Worm (Caenorhabditis elegans): Measurements from ENCODE around the gene lys-8.

The lys-8 gene

ce11 chrII:5572082-5572746, 13.8 kb upstream of the lys-8 start:
- TF ChIP-seq ztf-29 (GFP tag; IDR thresholded peaks at IDR 0.05) (no peak), flt-1 (GFP tag; IDR thresholded peaks at IDR 0.05) (no peak), T22C8.4 (GFP tag; IDR thresholded peaks at IDR 0.05) (no peak), ref-1 (GFP tag; conservative IDR thresholded peaks at IDR 0.05) (no peak), med-1 (GFP tag; optimal IDR thresholded peaks at IDR 0.05; ENCODE audit: insufficient read depth) (no peak), tab-1 (GFP tag; IDR thresholded peaks at IDR 0.05) (no peak), ztf-23 (GFP tag; IDR thresholded peaks at IDR 0.05) (no peak), cog-1 (tag; optimal IDR thresholded peaks at IDR 0.05) (no peak), klf-2 (GFP tag; conservative IDR thresholded peaks at IDR 0.05) (no peak)

ce11 chrII:5574925-5575324, 11.1 kb upstream of the lys-8 start:
- TF ChIP-seq med-1 (GFP tag; optimal IDR thresholded peaks at IDR 0.05; ENCODE audit: insufficient read depth) (no peak), ztf-29 (GFP tag; IDR thresholded peaks at IDR 0.05) (no peak), klf-2 (GFP tag; conservative IDR thresholded peaks at IDR 0.05) (no peak), T22C8.4 (GFP tag; IDR thresholded peaks at IDR 0.05) (no peak), ztf-23 (GFP tag; IDR thresholded peaks at IDR 0.05) (no peak), flt-1 (GFP tag; IDR thresholded peaks at IDR 0.05) (no peak), ref-1 (GFP tag; conservative IDR thresholded peaks at IDR 0.05) (no peak), tab-1 (GFP tag; IDR thresholded peaks at IDR 0.05) (no peak), cog-1 (tag; optimal IDR thresholded peaks at IDR 0.05) (no peak)

- TF ChIP-seq ztf-23 (GFP tag; IDR thresholded peaks at IDR 0.05): peak; percentile 73
- no peak for TF ChIP-seq med-1 (GFP tag; optimal IDR thresholded peaks at IDR 0.05; ENCODE audit: insufficient read depth)
- peak; percentile 87 for TF ChIP-seq flt-1 (GFP tag; IDR thresholded peaks at IDR 0.05)
- TF ChIP-seq cog-1 (tag; optimal IDR thresholded peaks at IDR 0.05): no peak
- TF ChIP-seq klf-2 (GFP tag; conservative IDR thresholded peaks at IDR 0.05): 0 out of 2 replicates have a peak, but pooled peaks have one; percentile 22
- peak; percentile 49; the same call in 1 of the 2 replicates for TF ChIP-seq T22C8.4 (GFP tag; IDR thresholded peaks at IDR 0.05)
- no peak for TF ChIP-seq ref-1 (GFP tag; conservative IDR thresholded peaks at IDR 0.05)
- TF ChIP-seq tab-1 (GFP tag; IDR thresholded peaks at IDR 0.05): peak; percentile 78
- no peak for TF ChIP-seq ztf-29 (GFP tag; IDR thresholded peaks at IDR 0.05)
Measured at ce11 chrII:5577060-5577459, 8.9 kb upstream of the lys-8 start.

DNA sequence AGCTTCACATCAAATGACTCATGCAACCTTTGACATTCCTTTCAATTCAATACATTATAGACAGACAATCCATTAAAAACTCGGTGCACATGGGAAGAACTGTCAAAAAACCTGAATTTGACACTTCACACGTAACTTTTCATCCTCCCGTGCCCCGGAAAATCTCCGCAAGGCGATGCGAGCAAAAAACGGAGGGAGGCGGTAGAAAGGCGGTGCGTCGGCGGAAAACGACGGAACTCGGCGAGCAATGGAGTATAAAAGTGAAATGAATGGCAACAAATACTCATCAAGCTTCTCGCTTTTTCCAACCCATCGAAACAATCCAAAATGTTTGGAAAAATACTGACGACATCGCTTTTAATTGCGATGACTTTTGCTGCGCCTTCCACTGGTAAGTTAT, 7.9 kb upstream of the lys-8 start, which contains the start of gene T25E4.1:
TSS of gene T25E4.1 (plus strand) at position 301 of the 400 bp plus-strand sequence.
- TF ChIP-seq med-1 (GFP tag; optimal IDR thresholded peaks at IDR 0.05; ENCODE audit: insufficient read depth): no peak
- TF ChIP-seq klf-2 (GFP tag; conservative IDR thresholded peaks at IDR 0.05): no peak
- no peak for TF ChIP-seq ztf-23 (GFP tag; IDR thresholded peaks at IDR 0.05)
- no peak for TF ChIP-seq flt-1 (GFP tag; IDR thresholded peaks at IDR 0.05)
- TF ChIP-seq tab-1 (GFP tag; IDR thresholded peaks at IDR 0.05): no peak
- TF ChIP-seq T22C8.4 (GFP tag; IDR thresholded peaks at IDR 0.05): no peak

DNA sequence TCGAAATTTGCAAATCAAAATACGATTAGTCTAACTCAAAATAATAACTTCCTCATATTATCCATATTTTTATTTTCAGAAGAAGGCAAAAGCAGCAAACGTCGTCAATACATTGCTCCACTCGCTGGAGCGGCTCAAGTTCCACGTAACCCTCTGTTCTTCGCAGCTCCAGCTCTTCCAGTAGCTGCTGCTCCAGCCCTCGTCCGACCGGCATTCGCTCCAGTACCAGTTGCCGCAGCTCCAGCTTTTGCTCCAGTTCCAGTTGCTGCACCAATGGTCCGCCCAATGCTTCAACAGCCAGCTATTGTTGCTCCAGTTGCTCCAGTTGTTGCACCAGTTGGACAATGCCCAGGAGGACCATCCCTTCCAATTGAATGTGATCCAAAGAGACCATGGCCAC, 7.3 kb upstream of the lys-8 start:
- no peak for TF ChIP-seq ref-1 (GFP tag; conservative IDR thresholded peaks at IDR 0.05)
- no peak for TF ChIP-seq T22C8.4 (GFP tag; IDR thresholded peaks at IDR 0.05)
- TF ChIP-seq tab-1 (GFP tag; IDR thresholded peaks at IDR 0.05): no peak
- no peak for TF ChIP-seq flt-1 (GFP tag; IDR thresholded peaks at IDR 0.05)
- TF ChIP-seq cog-1 (tag; optimal IDR thresholded peaks at IDR 0.05): no peak
- TF ChIP-seq med-1 (GFP tag; optimal IDR thresholded peaks at IDR 0.05; ENCODE audit: insufficient read depth): no peak
- TF ChIP-seq ztf-23 (GFP tag; IDR thresholded peaks at IDR 0.05): no peak
- TF ChIP-seq ztf-29 (GFP tag; IDR thresholded peaks at IDR 0.05): no peak
- TF ChIP-seq klf-2 (GFP tag; conservative IDR thresholded peaks at IDR 0.05): no peak

DNA sequence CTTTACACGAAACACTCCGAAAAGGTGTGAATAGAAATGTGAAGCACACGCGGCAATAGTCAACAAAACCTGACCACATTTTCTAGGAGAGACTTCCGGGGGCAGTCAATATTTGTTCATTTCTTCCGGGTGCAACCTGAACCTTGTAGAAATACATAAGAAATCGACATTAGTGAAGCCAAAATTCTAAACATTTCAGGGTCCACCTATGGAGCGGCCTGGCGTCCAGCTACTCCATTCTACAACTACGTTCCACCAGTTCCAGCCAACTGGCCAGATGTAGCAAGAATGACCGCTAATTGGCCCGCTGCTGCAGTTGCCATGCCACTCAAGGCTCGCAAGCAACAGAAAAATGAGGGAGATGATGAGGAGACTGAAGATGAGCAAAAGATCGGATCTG, 6.7 kb upstream of the lys-8 start:
- TF ChIP-seq cog-1 (tag; optimal IDR thresholded peaks at IDR 0.05) (no peak), ref-1 (GFP tag; conservative IDR thresholded peaks at IDR 0.05) (no peak), flt-1 (GFP tag; IDR thresholded peaks at IDR 0.05) (no peak), T22C8.4 (GFP tag; IDR thresholded peaks at IDR 0.05) (no peak), klf-2 (GFP tag; conservative IDR thresholded peaks at IDR 0.05) (no peak), tab-1 (GFP tag; IDR thresholded peaks at IDR 0.05) (no peak), ztf-23 (GFP tag; IDR thresholded peaks at IDR 0.05) (no peak), med-1 (GFP tag; optimal IDR thresholded peaks at IDR 0.05; ENCODE audit: insufficient read depth) (no peak), ztf-29 (GFP tag; IDR thresholded peaks at IDR 0.05) (no peak)

DNA sequence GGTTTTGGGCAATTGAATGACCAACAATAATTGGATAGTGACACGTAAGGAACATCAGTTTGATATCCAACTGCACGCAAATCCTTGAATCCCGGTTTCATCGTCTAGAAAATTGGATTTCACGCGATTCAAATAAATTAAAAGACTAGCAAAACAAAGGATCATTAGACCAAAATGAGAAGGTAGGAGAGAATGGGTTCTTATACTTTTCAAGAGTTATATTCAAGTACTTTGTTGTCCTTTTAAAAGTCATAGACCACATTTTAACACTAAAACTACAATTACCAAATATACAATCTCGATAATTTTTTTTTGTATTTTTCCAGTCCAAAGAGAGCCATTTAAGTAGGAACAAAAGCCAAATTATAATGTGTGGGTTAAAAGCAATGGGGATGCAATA, 3.7 kb upstream of the lys-8 start, which contains the start of gene T25E4.2:
TSS of gene T25E4.2 (minus strand) at position 101 of the 400 bp plus-strand sequence.
- TF ChIP-seq cog-1 (tag; optimal IDR thresholded peaks at IDR 0.05) (no peak), ztf-29 (GFP tag; IDR thresholded peaks at IDR 0.05) (no peak), ref-1 (GFP tag; conservative IDR thresholded peaks at IDR 0.05) (no peak), tab-1 (GFP tag; IDR thresholded peaks at IDR 0.05) (no peak), ztf-23 (GFP tag; IDR thresholded peaks at IDR 0.05) (no peak), flt-1 (GFP tag; IDR thresholded peaks at IDR 0.05) (no peak), med-1 (GFP tag; optimal IDR thresholded peaks at IDR 0.05; ENCODE audit: insufficient read depth) (no peak), T22C8.4 (GFP tag; IDR thresholded peaks at IDR 0.05) (no peak), klf-2 (GFP tag; conservative IDR thresholded peaks at IDR 0.05) (no peak)

- no peak for TF ChIP-seq ref-1 (GFP tag; conservative IDR thresholded peaks at IDR 0.05)
- no peak for TF ChIP-seq cog-1 (tag; optimal IDR thresholded peaks at IDR 0.05)
- TF ChIP-seq flt-1 (GFP tag; IDR thresholded peaks at IDR 0.05): no peak
- no peak for TF ChIP-seq ztf-29 (GFP tag; IDR thresholded peaks at IDR 0.05)
- no peak for TF ChIP-seq klf-2 (GFP tag; conservative IDR thresholded peaks at IDR 0.05)
Measured at ce11 chrII:5587794-5588193, 1.8 kb downstream of the lys-8 start.

- no peak for TF ChIP-seq ztf-29 (GFP tag; IDR thresholded peaks at IDR 0.05)
Measured at ce11 chrII:5589690-5590089, 3.7 kb downstream of the lys-8 start, which contains the start of gene C17G10.13. Gene C17G10.13 (minus strand): TSS chrII:5589790.

DNA sequence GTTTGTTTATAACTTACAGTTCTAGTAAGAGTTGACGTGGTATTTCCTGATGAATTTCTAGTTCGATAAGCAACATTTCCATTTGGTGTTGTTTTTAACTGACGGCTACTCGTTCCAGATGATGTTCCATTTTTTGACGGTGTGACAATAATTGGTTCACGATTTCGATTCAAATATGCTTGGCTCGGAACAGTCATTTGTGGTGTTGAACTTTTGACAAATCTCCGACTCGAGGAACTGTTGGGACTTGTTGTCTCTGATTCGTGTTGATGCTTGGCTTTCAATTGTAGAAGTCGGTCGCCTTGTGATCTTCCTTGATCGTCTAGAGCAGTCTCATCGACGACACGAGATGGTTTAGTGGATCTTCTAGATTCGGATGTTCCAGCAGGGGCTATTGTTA, 5.6 kb downstream of the lys-8 start:
- TF ChIP-seq ztf-23 (GFP tag; IDR thresholded peaks at IDR 0.05) (no peak), tab-1 (GFP tag; IDR thresholded peaks at IDR 0.05) (no peak), cog-1 (tag; optimal IDR thresholded peaks at IDR 0.05) (no peak), med-1 (GFP tag; optimal IDR thresholded peaks at IDR 0.05; ENCODE audit: insufficient read depth) (no peak), T22C8.4 (GFP tag; IDR thresholded peaks at IDR 0.05) (no peak), klf-2 (GFP tag; conservative IDR thresholded peaks at IDR 0.05) (no peak), ztf-29 (GFP tag; IDR thresholded peaks at IDR 0.05) (no peak), flt-1 (GFP tag; IDR thresholded peaks at IDR 0.05) (no peak), ref-1 (GFP tag; conservative IDR thresholded peaks at IDR 0.05) (no peak)
